Worm (Caenorhabditis elegans) whole organism, mixed stage, embryonic: ENCODE results near the gene srbc-38.

Experiments
- bed-3 ChIP-seq: fragments of 200-800 bp; sonication (Bioruptor generic); optimal IDR thresholded peaks from 3 replicates; lab custom pipeline; 2018; ENCODE audit warnings: mild to moderate bottlenecking, missing genetic modification characterization, moderate library complexity, missing compliant biosample characterization
- cnd-1 ChIP-seq: fragments of 200-800 bp; sonication (Bioruptor generic); optimal IDR thresholded peaks from 2 replicates; lab custom pipeline; 2018; ENCODE audit warnings: mild to moderate bottlenecking, missing genetic modification characterization, missing compliant biosample characterization
- lsy-2 ChIP-seq: fragments of 150-350 bp; optimal IDR thresholded peaks from 2 replicates; lab custom pipeline; 2014; ENCODE audit warnings: missing biosample characterization, missing genetic modification characterization
- mep-1 ChIP-seq: fragments of 150-350 bp; optimal IDR thresholded peaks from 2 replicates; lab custom pipeline; 2017; ENCODE audit warnings: missing biosample characterization, missing genetic modification reagents, missing genetic modification characterization, inconsistent platforms
- nhr-28 ChIP-seq: fragments of 150-350 bp; optimal IDR thresholded peaks from 2 replicates; lab custom pipeline; 2014; ENCODE audit warnings: missing biosample characterization, missing genetic modification characterization
- pha-4 ChIP-seq: fragments of 150-350 bp; optimal IDR thresholded peaks from 2 replicates; lab custom pipeline; 2018; ENCODE audit warnings: missing biosample characterization, missing genetic modification reagents, missing genetic modification characterization
- sem-2 ChIP-seq: fragments of 200-800 bp; sonication (Bioruptor generic); optimal IDR thresholded peaks from 2 replicates; lab custom pipeline; 2018; ENCODE audit warnings: mild to moderate bottlenecking, missing genetic modification characterization, missing compliant biosample characterization
- unc-62 ChIP-seq: fragments of 150-350 bp; optimal IDR thresholded peaks from 2 replicates; lab custom pipeline; 2014; ENCODE audit warnings: missing biosample characterization, missing genetic modification reagents, missing genetic modification characterization

DNA sequence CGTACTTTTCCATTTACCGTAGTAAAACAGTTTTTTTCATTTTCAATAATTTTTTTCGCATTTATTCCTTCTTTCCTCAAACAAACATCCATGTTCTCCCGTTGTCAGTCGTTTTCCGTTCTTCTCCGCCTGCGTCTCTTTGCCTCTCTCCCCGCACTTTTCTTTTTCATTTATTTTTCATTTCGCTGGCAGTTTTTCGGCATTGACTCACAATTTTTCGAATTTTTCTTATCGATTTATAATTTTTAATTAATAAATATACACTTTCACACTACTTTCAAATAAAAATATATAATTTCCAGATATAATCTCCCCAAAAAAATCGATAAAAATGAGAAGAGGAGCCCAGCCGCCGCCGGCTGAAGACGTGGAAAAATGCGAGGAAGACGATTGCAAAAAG lies 19.6 kb upstream of the srbc-38 start, which contains the start of gene H25P19.1:
- no peak for TF ChIP-seq sem-2 (GFP tag; lab: Kevin White, UChicago)
- TF ChIP-seq unc-62 (GFP tag; lab: Kevin White, UChicago): no peak
- TF ChIP-seq nhr-28: no peak
- TF ChIP-seq lsy-2 (tag; lab: Kevin White, UChicago): no peak
- no peak for TF ChIP-seq bed-3 (GFP tag; lab: Kevin White, UChicago)
- TF ChIP-seq pha-4 (tag; lab: Kevin White, UChicago): no peak
- no peak for TF ChIP-seq mep-1 (tag; lab: Kevin White, UChicago)
- no peak for TF ChIP-seq cnd-1 (tag; lab: Kevin White, UChicago)
